Fruit fly (Drosophila melanogaster) whole organism, embryonic: ENCODE results near the gene Acp26Aa.

Source experiments
- Atf3 ChIP-seq: fragments of 200-800 bp; sonication (Bioruptor generic); optimal IDR thresholded peaks from 3 replicates; lab custom pipeline; 2016; ENCODE audit warnings: missing biosample characterization, missing genetic modification characterization
- Bdp1 ChIP-seq: fragments of 200-800 bp; sonication (Bioruptor generic); optimal IDR thresholded peaks from 3 replicates; lab custom pipeline; 2016; ENCODE audit warnings: missing biosample characterization, missing genetic modification characterization
- CG10209 ChIP-seq: fragments of 200-800 bp; sonication (Bioruptor generic); optimal IDR thresholded peaks from 3 replicates; lab custom pipeline; 2017; ENCODE audit warnings: missing biosample characterization, mild to moderate bottlenecking, missing genetic modification characterization, missing genetic modification reagents
- CG12659 ChIP-seq: fragments of 200-800 bp; sonication (Bioruptor generic); optimal IDR thresholded peaks from 3 replicates; lab custom pipeline; 2017; ENCODE audit warnings: mild to moderate bottlenecking, missing biosample characterization, missing genetic modification reagents, missing genetic modification characterization
- CG13123 ChIP-seq: fragments of 200-800 bp; sonication (Bioruptor generic); optimal IDR thresholded peaks from 2 replicates; lab custom pipeline; 2016; ENCODE audit warnings: missing biosample characterization, missing genetic modification characterization
- CG14441 ChIP-seq: fragments of 200-800 bp; sonication (Bioruptor generic); IDR thresholded peaks from 2 replicates; pipeline ENCODE4 v1.3.6; 2022; ENCODE audit warnings: missing biosample characterization, missing genetic modification characterization
- CG1529 ChIP-seq: fragments of 200-800 bp; sonication (Bioruptor generic); optimal IDR thresholded peaks from 3 replicates; lab custom pipeline; 2018; ENCODE audit warnings: missing biosample characterization, missing genetic modification characterization
- CG1602 ChIP-seq: fragments of 200-800 bp; sonication (Bioruptor generic); optimal IDR thresholded peaks from 3 replicates; lab custom pipeline; 2016; ENCODE audit warnings: missing biosample characterization, missing genetic modification characterization
- CG17802 ChIP-seq: fragments of 200-800 bp; sonication (Bioruptor generic); optimal IDR thresholded peaks from 2 replicates; lab custom pipeline; 2018; ENCODE audit warnings: missing biosample characterization, mild to moderate bottlenecking, missing genetic modification characterization, moderate library complexity
- CG18476 ChIP-seq: fragments of 200-800 bp; sonication (Bioruptor generic); optimal IDR thresholded peaks from 2 replicates; lab custom pipeline; 2016; ENCODE audit warnings: missing biosample characterization, mild to moderate bottlenecking, missing genetic modification characterization
- CG2129 ChIP-seq: fragments of 200-800 bp; sonication (Bioruptor generic); IDR thresholded peaks from 2 replicates; pipeline ENCODE4 v1.3.6; 2022; ENCODE audit warnings: missing biosample characterization, missing genetic modification characterization; ENCODE audit not compliant: partially characterized antibody
- CG30020 ChIP-seq: fragments of 200-800 bp; optimal IDR thresholded peaks from 2 replicates; lab custom pipeline; 2019; ENCODE audit warnings: missing biosample characterization, mild to moderate bottlenecking, missing genetic modification characterization, moderate library complexity
- CG31388 ChIP-seq: fragments of 200-800 bp; sonication (Bioruptor generic); optimal IDR thresholded peaks from 2 replicates; lab custom pipeline; 2016; ENCODE audit warnings: missing biosample characterization, missing genetic modification characterization
- CG31441 ChIP-seq: fragments of 200-800 bp; sonication (Bioruptor generic); IDR thresholded peaks from 2 replicates; pipeline ENCODE4 v1.3.6; 2022; ENCODE audit warnings: missing biosample characterization, missing genetic modification characterization
- CG3726 ChIP-seq: fragments of 200-800 bp; sonication (Bioruptor generic); IDR thresholded peaks from 3 replicates; pipeline ENCODE4, ENCODE4 v1.3.6; 2022; ENCODE audit warnings: missing biosample characterization, missing genetic modification characterization
- CG5245 ChIP-seq: fragments of 200-800 bp; sonication (Bioruptor generic); optimal IDR thresholded peaks from 3 replicates; lab custom pipeline; 2016; ENCODE audit warnings: missing biosample characterization, missing genetic modification characterization
- CG6683 ChIP-seq: fragments of 200-800 bp; sonication (Bioruptor generic); optimal IDR thresholded peaks from 2 replicates; lab custom pipeline; 2017; ENCODE audit warnings: missing biosample characterization, mild to moderate bottlenecking, missing genetic modification characterization, missing genetic modification reagents
- CG7357 ChIP-seq: fragments of 200-800 bp; sonication (Bioruptor generic); IDR thresholded peaks from 3 replicates; pipeline ENCODE4 v1.3.6; 2022; ENCODE audit warnings: missing biosample characterization, missing genetic modification characterization
- Ets97D ChIP-seq: fragments of 200-800 bp; sonication (Bioruptor generic); optimal IDR thresholded peaks from 3 replicates; lab custom pipeline; 2016; ENCODE audit warnings: missing biosample characterization, missing genetic modification characterization
- HmgZ ChIP-seq: fragments of 200-800 bp; sonication (Bioruptor generic); optimal IDR thresholded peaks from 2 replicates; lab custom pipeline; 2018; ENCODE audit warnings: missing biosample characterization, mild to moderate bottlenecking, missing genetic modification characterization
- Lim3 ChIP-seq: fragments of 200-800 bp; sonication (Bioruptor generic); IDR thresholded peaks from 2 replicates; pipeline ENCODE4 v1.3.6; 2022; ENCODE audit warnings: missing biosample characterization, missing genetic modification characterization
- Neu2 ChIP-seq: fragments of 200-800 bp; sonication (Bioruptor generic); optimal IDR thresholded peaks from 3 replicates; lab custom pipeline; 2016; ENCODE audit warnings: missing biosample characterization, missing genetic modification characterization, borderline replicate concordance
- NfI ChIP-seq: fragments of 200-800 bp; sonication (Bioruptor generic); optimal IDR thresholded peaks from 3 replicates; lab custom pipeline; 2018; ENCODE audit warnings: missing biosample characterization, mild to moderate bottlenecking, missing genetic modification characterization, moderate library complexity
- Oli ChIP-seq: fragments of 200-800 bp; sonication (Bioruptor generic); optimal IDR thresholded peaks from 2 replicates; lab custom pipeline; 2018; ENCODE audit warnings: missing biosample characterization, mild to moderate bottlenecking, missing genetic modification characterization, moderate library complexity
- Rfx ChIP-seq: fragments of 200-800 bp; sonication (Bioruptor generic); IDR thresholded peaks from 2 replicates; pipeline ENCODE4 v1.3.6; 2022; ENCODE audit warnings: missing biosample characterization, missing genetic modification characterization
- Rx ChIP-seq: fragments of 200-800 bp; sonication (Bioruptor generic); IDR thresholded peaks from 2 replicates; pipeline ENCODE4 v1.3.6; 2022; ENCODE audit warnings: missing biosample characterization, missing genetic modification characterization
- TFAM ChIP-seq: fragments of 200-800 bp; sonication (Bioruptor generic); optimal IDR thresholded peaks from 2 replicates; lab custom pipeline; 2017; ENCODE audit warnings: missing biosample characterization, missing genetic modification characterization, inconsistent platforms
- aop ChIP-seq: fragments of 200-800 bp; sonication (Bioruptor generic); IDR thresholded peaks from 2 replicates; pipeline ENCODE4 v1.3.6; 2022; ENCODE audit warnings: missing biosample characterization, missing genetic modification characterization
- ap ChIP-seq: fragments of 200-800 bp; sonication (Bioruptor generic); IDR thresholded peaks from 2 replicates; pipeline ENCODE4 v1.3.6; 2022; ENCODE audit warnings: missing biosample characterization, missing genetic modification characterization
- ase ChIP-seq: fragments of 200-800 bp; sonication (Bioruptor generic); IDR thresholded peaks from 3 replicates; pipeline ENCODE4 v1.3.6; 2022; ENCODE audit warnings: missing biosample characterization, missing genetic modification characterization
- bab2 ChIP-seq: fragments of 200-800 bp; sonication (Bioruptor generic); optimal IDR thresholded peaks from 2 replicates; lab custom pipeline; 2016; ENCODE audit warnings: missing biosample characterization, missing genetic modification characterization
- crc ChIP-seq: fragments of 200-800 bp; sonication (Bioruptor generic); optimal IDR thresholded peaks from 2 replicates; lab custom pipeline; 2016; ENCODE audit warnings: missing biosample characterization, missing genetic modification characterization
- esg ChIP-seq: fragments of 200-800 bp; sonication (Bioruptor generic); conservative IDR thresholded peaks from 2 replicates; pipeline ENCODE4 v1.3.6; 2022; ENCODE audit warnings: missing biosample characterization, missing genetic modification characterization
- fd102C ChIP-seq: fragments of 200-800 bp; sonication (Bioruptor generic); optimal IDR thresholded peaks from 2 replicates; lab custom pipeline; 2018; ENCODE audit warnings: missing biosample characterization, mild to moderate bottlenecking, missing genetic modification characterization, moderate library complexity
- ftz-f1 ChIP-seq: fragments of 200-800 bp; sonication (Bioruptor generic); optimal IDR thresholded peaks from 2 replicates; lab custom pipeline; 2016; ENCODE audit warnings: missing biosample characterization, missing genetic modification characterization
- gem ChIP-seq: fragments of 200-800 bp; sonication (Bioruptor generic); optimal IDR thresholded peaks from 2 replicates; lab custom pipeline; 2019; ENCODE audit warnings: missing biosample characterization, mild to moderate bottlenecking, missing genetic modification characterization, moderate library complexity
- hbn ChIP-seq: fragments of 200-800 bp; sonication (Bioruptor generic); IDR thresholded peaks from 2 replicates; pipeline ENCODE4 v1.3.6; 2022; ENCODE audit warnings: missing biosample characterization, missing genetic modification characterization; ENCODE audit not compliant: partially characterized antibody
- mam ChIP-seq: fragments of 200-800 bp; sonication (Bioruptor generic); optimal IDR thresholded peaks from 3 replicates; lab custom pipeline; 2016; ENCODE audit warnings: missing biosample characterization, missing genetic modification characterization
- mirr ChIP-seq: fragments of 200-800 bp; sonication (Bioruptor generic); optimal IDR thresholded peaks from 3 replicates; lab custom pipeline; 2018; ENCODE audit warnings: missing biosample characterization, mild to moderate bottlenecking, missing genetic modification characterization
- mld ChIP-seq: fragments of 200-800 bp; sonication (Bioruptor generic); IDR thresholded peaks from 3 replicates; pipeline ENCODE4 v1.3.6; 2022; ENCODE audit warnings: missing biosample characterization, missing genetic modification characterization; ENCODE audit not compliant: partially characterized antibody
- nmo ChIP-seq: fragments of 200-800 bp; sonication (Bioruptor generic); optimal IDR thresholded peaks from 2 replicates; lab custom pipeline; 2018; ENCODE audit warnings: missing biosample characterization, mild to moderate bottlenecking, missing genetic modification characterization, moderate library complexity
- nom ChIP-seq: fragments of 200-800 bp; sonication (Bioruptor generic); optimal IDR thresholded peaks from 2 replicates; lab custom pipeline; 2017; ENCODE audit warnings: missing biosample characterization, missing genetic modification characterization, mild to moderate bottlenecking, moderate library complexity, missing genetic modification reagents
- pb ChIP-seq: fragments of 200-800 bp; sonication (Bioruptor generic); optimal IDR thresholded peaks from 3 replicates; lab custom pipeline; 2016; ENCODE audit warnings: missing biosample characterization, missing genetic modification characterization
- rib ChIP-seq: fragments of 200-800 bp; sonication (Bioruptor generic); IDR thresholded peaks from 2 replicates; pipeline ENCODE4 v1.3.6; 2022; ENCODE audit warnings: missing biosample characterization, missing genetic modification characterization
- row ChIP-seq: fragments of 200-800 bp; sonication (Bioruptor generic); IDR thresholded peaks from 3 replicates; pipeline ENCODE4 v1.3.6; 2022; ENCODE audit warnings: missing biosample characterization, missing genetic modification characterization
- run ChIP-seq: fragments of 200-800 bp; sonication (Bioruptor generic); optimal IDR thresholded peaks from 3 replicates; lab custom pipeline; 2018; ENCODE audit warnings: missing biosample characterization, mild to moderate bottlenecking, missing genetic modification characterization
- salm ChIP-seq: fragments of 200-800 bp; sonication (Bioruptor generic); optimal IDR thresholded peaks from 2 replicates; lab custom pipeline; 2018; ENCODE audit warnings: missing biosample characterization, mild to moderate bottlenecking, missing genetic modification characterization
- tgo ChIP-seq: fragments of 200-800 bp; sonication (Bioruptor generic); IDR thresholded peaks from 3 replicates; pipeline ENCODE4 v1.3.6; 2022; ENCODE audit warnings: missing biosample characterization, missing genetic modification characterization
- toy ChIP-seq: fragments of 200-800 bp; sonication (Bioruptor generic); IDR thresholded peaks from 2 replicates; pipeline ENCODE4 v1.3.6; 2022; ENCODE audit warnings: missing biosample characterization, missing genetic modification characterization
- ttk ChIP-seq: fragments of 200-800 bp; sonication (Bioruptor generic); IDR thresholded peaks from 2 replicates; pipeline ENCODE4 v2.1.2; 2022; ENCODE audit warnings: missing biosample characterization, missing genetic modification characterization
- twi ChIP-seq: fragments of 200-800 bp; optimal IDR thresholded peaks from 2 replicates; lab custom pipeline; 2019; ENCODE audit warnings: missing biosample characterization, mild to moderate bottlenecking, missing genetic modification characterization, moderate library complexity

Acp26Aa gene

dm6 chr2L:5876474-5877067 is 17.1 kb downstream of the Acp26Aa start (continued):
- TF ChIP-seq fd102C (GFP tag; lab: Kevin White, UChicago), result no peak
- no peak for TF ChIP-seq CG2129 (GFP tag; lab: Robert Waterston, UW)
- TF ChIP-seq CG13123 (GFP tag; lab: Kevin White, UChicago), result peak; percentile 2
- TF ChIP-seq ase, result no peak
- no peak for TF ChIP-seq CG31388
- no peak for TF ChIP-seq nmo (GFP tag; lab: Kevin White, UChicago)
- no peak for TF ChIP-seq CG18476
- TF ChIP-seq pb (GFP tag; lab: Kevin White, UChicago), result no peak
- TF ChIP-seq CG1529 (GFP tag; lab: Kevin White, UChicago), result peak; percentile 0
- TF ChIP-seq tgo, result no peak
- TF ChIP-seq HmgZ (tag; lab: Kevin White, UChicago), result peak; percentile 53
- TF ChIP-seq aop, result no peak
- TF ChIP-seq toy, result no peak
- TF ChIP-seq CG1602 (GFP tag; lab: Kevin White, UChicago), result no peak
- TF ChIP-seq CG10209 (GFP tag; lab: Kevin White, UChicago), result peak; percentile 35
- TF ChIP-seq TFAM (GFP tag; lab: Kevin White, UChicago), result no peak
- TF ChIP-seq mam (GFP tag; lab: Kevin White, UChicago), result no peak
- no peak for TF ChIP-seq ap
- TF ChIP-seq ftz-f1 (GFP tag; lab: Kevin White, UChicago), result no peak
- TF ChIP-seq CG14441 (GFP tag; lab: Robert Waterston, UW), result no peak
- no peak for TF ChIP-seq mld (GFP tag; lab: Robert Waterston, UW)
- no peak for TF ChIP-seq Neu2 (GFP tag; lab: Kevin White, UChicago)
- no peak for TF ChIP-seq CG7357 (GFP tag; lab: Robert Waterston, UW)
- no peak for TF ChIP-seq Ets97D (GFP tag; lab: Kevin White, UChicago)
- TF ChIP-seq CG5245 (GFP tag; lab: Kevin White, UChicago), result no peak
- TF ChIP-seq twi (tag; lab: Kevin White, UChicago), result no peak
- no peak for TF ChIP-seq hbn (GFP tag; lab: Robert Waterston, UW)
- no peak for TF ChIP-seq CG3726 (GFP tag; lab: Robert Waterston, UW)
- no peak for TF ChIP-seq Atf3 (GFP tag; lab: Kevin White, UChicago)
- TF ChIP-seq CG17802 (tag; lab: Kevin White, UChicago), result no peak
- TF ChIP-seq Lim3 (GFP tag; lab: Robert Waterston, UW), result no peak
- TF ChIP-seq gem (tag; lab: Kevin White, UChicago), result peak; percentile 45
- no peak for TF ChIP-seq bab2 (GFP tag; lab: Kevin White, UChicago)
- TF ChIP-seq ttk, result no peak
- no peak for TF ChIP-seq Rx (GFP tag; lab: Robert Waterston, UW)
- no peak for TF ChIP-seq run (tag; lab: Kevin White, UChicago)
- TF ChIP-seq CG6683 (GFP tag; lab: Kevin White, UChicago), result peak; percentile 11
- no peak for TF ChIP-seq nom (GFP tag; lab: Kevin White, UChicago)
- no peak for TF ChIP-seq Bdp1
- peak; percentile 32 for TF ChIP-seq NfI (GFP tag; lab: Kevin White, UChicago)
- no peak for TF ChIP-seq CG30020 (tag; lab: Kevin White, UChicago)
- no peak for TF ChIP-seq row (GFP tag; lab: Robert Waterston, UW)
- TF ChIP-seq CG31441 (GFP tag; lab: Robert Waterston, UW), result no peak
- no peak for TF ChIP-seq Oli (tag; lab: Kevin White, UChicago)
- TF ChIP-seq esg (GFP tag; lab: Robert Waterston, UW), result no peak
- no peak for TF ChIP-seq crc
- peak; percentile 67 for TF ChIP-seq mirr (GFP tag; lab: Kevin White, UChicago)
- peak; percentile 34 for TF ChIP-seq CG12659 (GFP tag; lab: Kevin White, UChicago)
- no peak for TF ChIP-seq rib
- no peak for TF ChIP-seq salm (tag; lab: Kevin White, UChicago)
- peak; percentile 53; the same call in 1 of the 2 replicates for TF ChIP-seq Rfx (GFP tag; lab: Robert Waterston, UW)
